Worm (Caenorhabditis elegans): Measurements from ENCODE around the gene F22F7.12.
"Not testable (repeated sequence)": the region's sequence is repeated elsewhere in the genome, so short reads cannot be mapped to it uniquely, and the experiment has no call there.

Gene F22F7.12

DNA sequence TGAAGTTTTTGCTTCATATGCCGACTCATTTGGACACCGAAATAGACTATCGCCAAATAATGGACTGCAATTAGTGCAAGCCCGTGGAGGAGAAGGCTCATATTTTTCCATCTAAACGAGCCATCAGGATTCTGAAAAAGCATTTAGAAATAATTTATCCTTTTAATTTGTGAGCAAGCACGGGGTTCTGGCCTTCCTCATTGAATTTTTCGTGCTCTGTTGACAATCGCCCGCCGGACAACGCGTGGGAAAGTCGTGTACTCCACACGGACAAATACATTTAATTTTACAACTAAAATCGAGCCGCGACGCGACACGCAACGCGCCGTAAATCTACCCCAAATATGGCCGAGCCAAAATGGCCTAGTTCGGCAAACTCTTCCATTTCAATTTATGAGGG, at the start of gene F22F7.12:
TSS of gene F22F7.12 (minus strand) at position 101 of the 400 bp plus-strand sequence.
- TF ChIP-seq unc-62 (GFP tag; optimal IDR thresholded peaks at IDR 0.05), result not testable (repeated sequence)

DNA sequence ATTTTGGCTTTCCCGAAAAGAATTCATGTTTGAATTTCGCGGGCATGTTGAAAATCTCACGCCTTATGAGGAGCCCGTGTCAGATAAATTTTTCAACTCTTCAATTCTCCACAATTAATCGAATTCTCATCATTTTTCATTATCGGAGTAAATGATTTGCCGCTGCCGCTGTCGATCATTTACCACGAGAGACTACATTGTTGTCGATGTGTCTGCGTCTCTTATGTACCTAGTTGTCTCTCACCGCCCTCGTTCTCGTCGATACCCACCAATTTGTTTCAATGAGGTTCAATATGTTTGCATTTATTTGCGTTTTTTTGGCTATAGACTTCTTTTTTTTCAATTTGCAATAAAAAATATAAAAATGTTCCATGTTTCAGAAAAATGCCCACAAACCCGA, 47.8 kb upstream of the F22F7.12 start, which contains the start of gene nhr-13:
TSS of gene nhr-13 (plus strand) at position 369 of the 400 bp plus-strand sequence.
- no peak for TF ChIP-seq unc-62 (GFP tag; optimal IDR thresholded peaks at IDR 0.05)

DNA sequence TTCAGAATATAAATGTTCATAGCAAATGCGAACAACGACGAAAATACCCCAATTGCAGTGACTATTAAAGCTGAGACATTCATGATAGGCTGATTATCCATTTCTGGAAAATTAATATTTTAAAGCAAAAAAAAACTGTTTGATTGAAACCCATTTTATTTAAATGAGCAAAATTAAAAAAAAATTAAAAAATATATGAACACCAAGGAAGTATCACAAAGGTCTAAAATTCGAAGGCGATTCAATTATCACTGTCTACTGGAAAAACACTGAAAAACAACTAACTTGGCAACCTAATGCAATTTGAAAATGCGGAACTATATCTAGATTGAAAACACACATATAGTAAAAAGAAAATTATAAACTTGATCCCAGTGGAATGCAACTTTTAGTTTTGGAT, 46.8 kb upstream of the F22F7.12 start, which contains the start of gene srbc-42:
TSS of gene srbc-42 (minus strand) at position 101 of the 400 bp plus-strand sequence.
- no peak for TF ChIP-seq unc-62 (GFP tag; optimal IDR thresholded peaks at IDR 0.05)

DNA sequence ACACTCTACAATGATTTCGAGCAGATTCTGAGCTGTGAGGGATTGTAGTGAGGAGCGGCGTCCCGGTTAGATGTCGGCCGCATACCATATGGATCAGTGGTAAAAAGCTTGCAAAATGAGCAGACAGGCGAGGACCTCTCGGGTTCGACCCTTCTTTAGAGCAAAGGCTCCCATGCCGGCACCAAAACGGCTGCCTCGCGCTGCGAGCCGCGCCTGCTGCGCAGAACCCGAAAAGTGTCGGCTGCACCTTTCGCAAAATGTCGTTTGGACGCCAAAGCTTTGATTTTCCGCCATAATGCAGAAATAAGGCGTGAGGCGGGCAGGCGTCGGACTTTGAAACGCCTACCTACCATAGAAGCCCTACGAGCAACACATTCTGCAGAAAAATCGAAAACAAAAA, 46.1 kb upstream of the F22F7.12 start:
- no peak for TF ChIP-seq unc-62 (GFP tag; optimal IDR thresholded peaks at IDR 0.05)

DNA sequence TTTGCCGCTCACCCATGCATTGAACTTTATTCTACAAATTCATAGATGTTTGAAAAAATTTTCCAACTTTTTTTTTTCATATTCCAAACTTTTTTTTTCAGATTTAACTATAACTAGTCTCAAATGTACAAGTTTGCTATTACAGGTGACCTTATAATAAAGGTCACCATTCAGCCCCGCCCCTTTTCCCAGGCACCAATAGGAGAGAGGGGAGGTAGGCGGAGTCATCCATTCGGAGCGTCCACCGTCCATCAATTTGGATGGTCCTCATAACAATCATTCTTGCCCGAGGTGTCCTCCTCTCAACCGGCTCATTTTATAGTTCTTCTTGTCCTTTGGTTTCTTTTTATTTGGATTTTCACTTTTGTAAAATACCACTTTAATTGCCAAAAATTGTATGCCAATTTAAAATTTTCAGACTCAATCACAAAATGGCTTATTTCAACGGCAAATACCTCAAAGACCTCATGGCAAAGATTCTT, 43.6 kb upstream of the F22F7.12 start, which contains the start of gene Y5H2B.3:
TSS of gene Y5H2B.3 (plus strand) at position 432 of the 482 bp plus-strand sequence.
- TF ChIP-seq unc-62 (GFP tag; optimal IDR thresholded peaks at IDR 0.05), result no peak

DNA sequence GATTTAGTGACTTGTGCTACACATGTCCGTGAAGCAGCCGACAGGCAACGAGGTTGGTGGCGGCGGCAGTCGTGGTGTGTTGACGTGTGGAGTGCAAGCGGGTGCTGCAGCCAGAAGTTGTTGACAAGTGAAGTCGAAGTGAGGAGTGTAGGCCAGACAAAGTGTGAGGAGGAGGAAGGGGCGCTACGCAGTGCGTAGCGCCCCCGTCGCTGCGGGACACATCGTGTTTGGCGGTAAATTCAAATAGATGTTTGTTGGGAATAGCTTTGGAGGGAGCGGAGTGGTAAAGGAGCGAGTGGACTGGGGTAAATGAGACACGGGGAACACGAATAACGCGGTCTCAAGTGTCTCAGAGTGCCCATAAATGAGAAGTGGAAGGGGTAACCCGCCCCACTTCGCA, 41.2 kb upstream of the F22F7.12 start:
- no peak for TF ChIP-seq unc-62 (GFP tag; optimal IDR thresholded peaks at IDR 0.05)

DNA sequence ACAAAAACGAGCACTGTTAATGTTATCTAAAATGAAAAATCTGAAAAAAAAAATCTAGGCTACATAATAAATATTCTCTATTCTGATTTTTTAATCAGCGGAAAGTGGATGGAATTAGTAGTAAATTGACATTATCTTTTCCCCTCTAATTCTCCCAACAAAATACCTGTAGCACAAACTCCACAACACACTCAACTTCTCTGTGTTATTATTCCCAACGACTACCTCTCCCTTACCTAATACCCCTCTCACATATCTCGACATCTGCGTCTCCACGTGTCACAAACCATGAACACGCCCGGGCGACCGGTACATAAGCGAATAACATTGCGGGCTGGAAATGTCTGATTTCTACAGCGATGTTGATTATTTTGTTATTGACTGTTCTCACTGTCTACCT, 38.9 kb upstream of the F22F7.12 start, which contains the start of gene cyp-33C2:
TSS of gene cyp-33C2 (plus strand) at position 327 of the 400 bp plus-strand sequence.
- TF ChIP-seq unc-62 (GFP tag; optimal IDR thresholded peaks at IDR 0.05), result no peak

DNA sequence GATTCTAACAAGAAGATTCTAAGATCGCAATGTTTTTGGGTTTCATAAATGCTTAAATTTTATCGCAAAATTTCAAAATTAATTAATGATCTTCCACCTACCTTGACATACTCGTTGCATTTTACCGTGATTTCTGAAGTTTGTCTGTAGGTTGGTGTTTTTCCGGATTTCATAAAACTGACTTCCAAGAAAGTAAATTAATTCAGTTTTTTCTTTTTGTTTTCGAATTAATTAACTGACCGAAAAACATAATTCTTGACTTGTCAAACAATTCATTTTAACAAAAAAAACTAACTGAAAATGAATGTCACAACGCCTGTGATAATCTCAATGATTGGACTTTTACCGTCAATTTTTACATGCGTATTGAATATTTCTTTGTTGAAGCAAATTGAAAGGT, 37.4 kb upstream of the F22F7.12 start, which contains the start of gene srbc-16:
TSS of gene srbc-16 (plus strand) at position 301 of the 400 bp plus-strand sequence.
- no peak for TF ChIP-seq unc-62 (GFP tag; optimal IDR thresholded peaks at IDR 0.05)

DNA sequence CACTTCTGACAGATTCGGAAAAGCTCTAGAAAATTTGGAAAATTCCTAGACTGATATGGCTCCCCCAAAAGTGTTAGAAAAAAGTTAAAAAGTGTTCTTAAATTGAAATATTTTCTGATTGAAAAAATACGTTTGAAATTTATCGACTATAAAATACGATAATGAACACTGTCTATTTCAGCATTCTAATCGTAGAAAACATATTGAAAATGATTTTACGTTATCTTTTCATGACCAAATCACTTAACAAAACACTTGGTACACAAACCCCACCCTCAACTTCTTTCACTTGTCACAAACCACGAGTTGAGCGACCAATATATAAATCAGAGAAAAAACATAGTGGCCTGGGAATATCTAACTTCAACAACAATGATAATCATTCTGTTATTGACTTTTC, 34.9 kb upstream of the F22F7.12 start, which contains the start of gene cyp-33C1:
TSS of gene cyp-33C1 (plus strand) at position 301 of the 400 bp plus-strand sequence.
- no peak for TF ChIP-seq unc-62 (GFP tag; optimal IDR thresholded peaks at IDR 0.05)

DNA sequence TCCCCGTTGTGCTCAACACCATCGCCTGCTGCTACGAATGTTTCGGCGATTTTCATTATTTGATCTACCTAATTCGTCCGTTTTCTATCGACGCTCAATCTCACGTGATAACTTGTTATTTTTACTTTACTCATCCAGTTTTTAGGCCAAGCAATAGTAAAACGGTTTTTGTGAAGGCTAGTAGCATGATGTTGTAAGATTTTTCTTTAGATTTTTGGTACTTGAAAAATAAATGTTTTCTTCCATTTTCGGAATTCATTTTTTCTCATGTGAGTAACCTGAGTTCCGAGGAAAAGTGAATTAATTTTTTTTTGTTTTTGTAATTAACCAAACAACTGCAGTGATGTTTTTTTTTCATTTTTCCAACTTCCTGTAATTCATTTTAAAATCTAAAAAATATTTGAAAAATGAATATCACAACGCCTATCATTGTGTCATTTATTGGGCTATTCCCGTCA, 33.0 kb upstream of the F22F7.12 start, which contains the start of gene srbc-17:
TSS of gene srbc-17 (plus strand) at position 408 of the 458 bp plus-strand sequence.
- no peak for TF ChIP-seq unc-62 (GFP tag; optimal IDR thresholded peaks at IDR 0.05)

DNA sequence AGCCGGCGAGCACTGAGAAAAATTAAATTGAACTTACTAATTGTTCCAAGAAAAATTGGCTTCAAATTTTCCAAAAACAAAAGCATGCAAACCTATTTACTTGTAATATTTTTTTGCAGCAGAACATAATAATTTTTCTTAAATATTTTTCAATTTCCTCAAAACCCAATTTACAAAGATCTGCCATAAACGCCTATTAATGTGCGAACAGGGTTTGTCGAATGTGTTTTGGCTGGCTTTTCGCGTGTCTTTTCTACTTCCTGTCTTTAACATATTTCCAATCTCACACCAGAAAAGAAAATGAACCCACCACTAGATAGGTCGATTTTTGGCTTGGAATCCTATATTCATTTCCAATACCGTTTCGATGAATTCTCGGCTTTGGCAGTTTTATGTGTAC, 30.9 kb upstream of the F22F7.12 start, which contains the start of gene C45H4.18:
TSS of gene C45H4.18 (plus strand) at position 301 of the 400 bp plus-strand sequence.
- TF ChIP-seq unc-62 (GFP tag; optimal IDR thresholded peaks at IDR 0.05), result no peak

DNA sequence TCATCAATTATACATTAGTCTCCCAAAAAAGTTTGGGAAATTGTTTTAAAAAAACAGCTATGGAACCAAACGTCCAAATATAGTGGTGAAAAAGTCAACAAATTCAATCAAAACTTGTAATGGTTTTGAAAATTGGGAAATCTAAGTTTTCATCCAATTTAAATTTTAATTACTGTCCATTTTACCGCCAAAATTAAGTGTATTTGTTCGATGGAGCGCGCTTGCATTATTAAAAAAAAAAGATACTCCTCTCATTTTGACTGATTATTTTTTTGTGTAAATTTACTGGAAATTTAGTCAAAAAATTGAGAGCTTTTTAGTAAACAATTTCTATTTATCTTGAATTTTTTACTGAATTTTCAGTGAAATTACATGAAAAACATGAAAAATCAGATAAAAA, 30.2 kb upstream of the F22F7.12 start:
- TF ChIP-seq unc-62 (GFP tag; optimal IDR thresholded peaks at IDR 0.05), result no peak

DNA sequence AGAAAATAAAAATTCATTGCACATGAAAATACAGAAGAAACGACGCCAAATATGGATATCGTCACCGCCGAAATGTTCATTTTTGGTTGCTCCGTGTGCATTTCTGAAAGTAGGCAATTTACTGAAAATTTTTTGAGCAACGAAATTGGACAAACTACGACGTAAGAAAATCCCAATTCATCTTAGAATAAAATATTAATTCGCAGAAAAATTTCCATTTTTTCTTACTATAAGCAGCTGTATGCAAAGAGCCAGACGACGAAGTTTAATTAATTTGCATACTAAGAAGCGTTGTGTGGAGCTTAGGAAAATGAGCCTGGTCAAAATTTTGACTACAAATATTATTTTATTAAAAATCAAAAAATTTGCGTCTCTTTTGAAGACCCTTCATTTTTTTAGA, 22.4 kb upstream of the F22F7.12 start, which contains the start of gene srbc-19:
TSS of gene srbc-19 (minus strand) at position 101 of the 400 bp plus-strand sequence.
- no peak for TF ChIP-seq unc-62 (GFP tag; optimal IDR thresholded peaks at IDR 0.05)

DNA sequence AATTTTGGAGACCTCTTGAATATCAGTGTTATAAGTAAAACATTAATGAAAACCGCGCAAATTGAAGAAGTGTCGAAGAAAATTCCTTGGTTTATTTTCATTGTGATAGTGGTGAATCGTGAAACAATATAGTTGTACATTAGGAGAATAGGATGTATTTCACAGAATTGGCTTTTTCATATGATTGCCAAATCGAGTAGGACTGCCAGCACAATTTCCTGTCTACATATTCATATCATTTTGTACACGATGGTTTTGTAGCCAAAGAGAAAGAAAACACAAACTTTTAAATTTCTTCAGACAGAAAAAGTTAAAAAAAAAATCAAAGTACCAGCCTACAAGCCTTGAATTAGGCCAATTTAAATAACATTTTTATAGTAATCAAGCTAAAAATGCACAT, 19.4 kb upstream of the F22F7.12 start, which contains the start of gene str-255:
TSS of gene str-255 (minus strand) at position 101 of the 400 bp plus-strand sequence.
- no peak for TF ChIP-seq unc-62 (GFP tag; optimal IDR thresholded peaks at IDR 0.05)

DNA sequence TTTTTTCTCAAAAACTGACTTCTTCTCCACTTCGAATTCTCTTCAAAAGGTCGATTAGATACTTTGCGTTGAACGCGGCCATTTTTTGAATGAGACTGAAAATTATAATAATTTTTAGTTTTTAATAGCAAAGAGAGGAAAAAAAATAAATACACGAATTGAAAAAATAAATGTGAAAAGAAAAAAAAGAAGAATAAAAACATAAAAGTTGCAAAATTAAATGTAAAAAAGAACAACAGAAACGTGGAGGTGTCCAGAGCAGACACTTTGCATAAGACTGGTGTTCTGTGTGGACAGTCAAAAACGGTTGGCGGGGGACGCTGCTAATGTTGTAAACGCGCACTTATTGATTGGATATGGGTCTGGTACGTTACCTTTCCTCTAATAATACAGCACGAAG, 15.0 kb upstream of the F22F7.12 start, which contains the start of gene C45H4.14:
TSS of gene C45H4.14 (minus strand) at position 101 of the 400 bp plus-strand sequence.
- no peak for TF ChIP-seq unc-62 (GFP tag; optimal IDR thresholded peaks at IDR 0.05)

DNA sequence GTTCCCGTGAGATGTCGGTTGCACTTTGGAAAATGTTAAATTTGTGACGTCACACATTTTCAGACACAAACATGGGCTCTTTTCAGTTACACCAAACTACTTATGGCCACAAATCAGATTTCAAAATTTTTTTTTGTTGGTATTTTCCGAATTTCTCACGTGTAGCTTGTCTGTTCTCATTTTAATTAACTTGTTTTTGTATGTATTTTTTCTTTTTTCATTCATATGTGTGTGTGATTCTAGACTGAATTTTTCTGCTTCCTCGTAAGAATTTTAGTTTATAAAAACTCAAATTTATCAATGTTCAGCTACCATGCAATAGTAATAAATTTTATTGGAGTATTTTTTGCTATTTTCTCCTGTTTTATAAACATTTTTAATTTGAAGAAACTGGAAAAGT, 12.5 kb upstream of the F22F7.12 start, which contains the start of gene srbc-22:
TSS of gene srbc-22 (plus strand) at position 301 of the 400 bp plus-strand sequence.
- no peak for TF ChIP-seq unc-62 (GFP tag; optimal IDR thresholded peaks at IDR 0.05)

DNA sequence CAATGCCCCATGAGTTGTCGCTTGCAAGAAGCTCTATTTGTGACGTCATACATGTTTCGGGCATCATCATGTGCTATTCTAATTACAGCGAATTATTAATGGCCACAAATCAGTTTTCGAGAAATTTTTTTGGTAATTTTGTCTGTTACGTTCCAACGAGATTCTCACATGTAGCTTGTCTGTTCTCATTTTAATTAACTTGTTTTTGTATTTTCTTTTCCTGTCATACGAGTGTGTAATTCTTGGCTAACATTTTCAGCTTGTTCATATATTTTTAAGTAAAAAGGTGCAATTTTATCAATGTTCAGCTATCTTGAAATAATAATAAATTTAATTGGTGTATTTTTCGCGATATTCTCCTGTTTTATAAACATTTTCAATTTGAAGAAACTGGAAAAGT, 10.9 kb upstream of the F22F7.12 start, which contains the start of gene srbc-21:
TSS of gene srbc-21 (plus strand) at position 301 of the 400 bp plus-strand sequence.
- no peak for TF ChIP-seq unc-62 (GFP tag; optimal IDR thresholded peaks at IDR 0.05)
